Fruit fly (Drosophila melanogaster) whole organism, embryonic: ENCODE results near the gene CG6136.

Source experiments
- Antp ChIP-seq: fragments of 200-800 bp; sonication (Bioruptor generic); optimal IDR thresholded peaks from 3 replicates; lab custom pipeline; 2016; ENCODE audit warnings: missing biosample characterization, missing genetic modification characterization
- CG1024 ChIP-seq: fragments of 200-800 bp; sonication (Bioruptor generic); IDR thresholded peaks from 2 replicates; pipeline ENCODE4 v1.3.6; 2022; ENCODE audit warnings: missing biosample characterization, missing genetic modification characterization
- CG10321 ChIP-seq: fragments of 200-800 bp; sonication (Bioruptor generic); IDR thresholded peaks from 2 replicates; pipeline ENCODE4 v1.3.6; 2022; ENCODE audit warnings: missing biosample characterization, missing genetic modification characterization
- CG15696 ChIP-seq: fragments of 200-800 bp; sonication (Bioruptor generic); optimal IDR thresholded peaks from 2 replicates; lab custom pipeline; 2019; ENCODE audit warnings: missing biosample characterization, mild to moderate bottlenecking, missing genetic modification characterization, moderate library complexity
- CG1603 ChIP-seq: fragments of 200-800 bp; sonication (Bioruptor generic); optimal IDR thresholded peaks from 2 replicates; lab custom pipeline; 2019; ENCODE audit warnings: missing biosample characterization, mild to moderate bottlenecking, missing genetic modification characterization, moderate library complexity
- CG1647 ChIP-seq: fragments of 200-800 bp; sonication (Bioruptor generic); optimal IDR thresholded peaks from 3 replicates; lab custom pipeline; 2016; ENCODE audit warnings: missing biosample characterization, missing genetic modification characterization
- CG17385 ChIP-seq: fragments of 200-800 bp; sonication (Bioruptor generic); optimal IDR thresholded peaks from 3 replicates; lab custom pipeline; 2018; ENCODE audit warnings: missing biosample characterization, mild to moderate bottlenecking, missing genetic modification characterization
- CG32532 ChIP-seq: fragments of 200-800 bp; sonication (Bioruptor generic); IDR thresholded peaks from 2 replicates; pipeline ENCODE4 v1.3.6; 2022; ENCODE audit warnings: missing biosample characterization, missing genetic modification characterization
- CG34376 ChIP-seq: fragments of 200-800 bp; sonication (Bioruptor generic); optimal IDR thresholded peaks from 2 replicates; lab custom pipeline; 2018; ENCODE audit warnings: missing biosample characterization, mild to moderate bottlenecking, missing genetic modification characterization
- CG5953 ChIP-seq: fragments of 200-800 bp; sonication (Bioruptor generic); IDR thresholded peaks from 2 replicates; pipeline ENCODE4 v1.3.6; 2022; ENCODE audit warnings: missing biosample characterization, missing genetic modification characterization
- CG6272 ChIP-seq: fragments of 200-800 bp; sonication (Bioruptor generic); IDR thresholded peaks from 2 replicates; pipeline ENCODE4 v1.3.6; 2022; ENCODE audit warnings: missing biosample characterization, missing genetic modification characterization
- CG7556 ChIP-seq: fragments of 200-800 bp; sonication (Bioruptor generic); optimal IDR thresholded peaks from 2 replicates; lab custom pipeline; 2017; ENCODE audit warnings: missing biosample characterization, mild to moderate bottlenecking, missing genetic modification characterization
- CG8478 ChIP-seq: fragments of >200 bp; optimal IDR thresholded peaks from 2 replicates; lab custom pipeline; 2018
- Drgx ChIP-seq: fragments of 200-800 bp; sonication (Bioruptor generic); IDR thresholded peaks from 2 replicates; pipeline ENCODE4 v1.3.6; 2022; ENCODE audit warnings: missing biosample characterization, missing genetic modification characterization
- Gug ChIP-seq: fragments of 200-800 bp; sonication (Bioruptor generic); IDR thresholded peaks from 4 replicates; pipeline ENCODE4 v1.3.6; 2022; ENCODE audit warnings: missing biosample characterization, missing genetic modification characterization
- HHEX ChIP-seq: fragments of 200-800 bp; sonication (Bioruptor generic); optimal IDR thresholded peaks from 3 replicates; lab custom pipeline; 2017; ENCODE audit warnings: missing biosample characterization, mild to moderate bottlenecking, missing genetic modification characterization, missing genetic modification reagents
- HLH3B ChIP-seq: fragments of 200-800 bp; sonication (Bioruptor generic); IDR thresholded peaks from 2 replicates; pipeline ENCODE4 v1.3.6; 2022; ENCODE audit warnings: missing biosample characterization, missing genetic modification characterization
- Hand ChIP-seq: fragments of 200-800 bp; sonication (Bioruptor generic); optimal IDR thresholded peaks from 2 replicates; lab custom pipeline; 2017; ENCODE audit warnings: mild to moderate bottlenecking, missing biosample characterization, missing genetic modification reagents, missing genetic modification characterization
- Mad ChIP-seq: fragments of 200-800 bp; sonication (Bioruptor generic); optimal IDR thresholded peaks from 2 replicates; lab custom pipeline; 2016; ENCODE audit warnings: missing biosample characterization, missing genetic modification characterization
- Med ChIP-seq: fragments of 200-800 bp; sonication (Bioruptor generic); peaks from one replicate; lab custom pipeline; 2016; ENCODE audit warnings: missing biosample characterization, missing genetic modification characterization, mild to moderate bottlenecking, inconsistent platforms, moderate library complexity
- Pdp1 ChIP-seq, 2 experiments: fragments of 200-800 bp; sonication (Bioruptor generic); optimal IDR thresholded peaks; 3 replicates each; lab custom pipeline; 2016; ENCODE audit warnings: missing biosample characterization in 2 of 2, missing genetic modification characterization in 2 of 2, mild to moderate bottlenecking in 1 of 2, moderate library complexity in 1 of 2
- Sox102F ChIP-seq: fragments of 200-800 bp; sonication (Bioruptor generic); optimal IDR thresholded peaks from 2 replicates; lab custom pipeline; 2018; ENCODE audit warnings: missing biosample characterization, mild to moderate bottlenecking, missing genetic modification characterization, moderate library complexity
- corto ChIP-seq: fragments of 200-800 bp; sonication (Bioruptor generic); optimal IDR thresholded peaks from 2 replicates; lab custom pipeline; 2016; ENCODE audit warnings: missing biosample characterization, mild to moderate bottlenecking, missing genetic modification characterization, moderate library complexity
- dati ChIP-seq: fragments of 200-800 bp; sonication (Bioruptor generic); IDR thresholded peaks from 2 replicates; pipeline ENCODE4 v1.3.6; 2022; ENCODE audit warnings: missing biosample characterization, missing genetic modification characterization
- dpn ChIP-seq, 2 experiments: fragments of 200-800 bp; sonication (Bioruptor generic); optimal IDR thresholded peaks; 3 replicates each; lab custom pipeline; 2016; ENCODE audit warnings: missing biosample characterization in 2 of 2, missing genetic modification characterization in 2 of 2
- dysf ChIP-seq: fragments of 200-800 bp; sonication (Bioruptor generic); IDR thresholded peaks from 3 replicates; pipeline ENCODE4 v1.3.6; 2022; ENCODE audit warnings: missing biosample characterization, missing genetic modification characterization
- fru ChIP-seq: fragments of >200 bp; optimal IDR thresholded peaks from 2 replicates; lab custom pipeline; 2017
- ftz-f1 ChIP-seq: fragments of 200-800 bp; sonication (Bioruptor generic); optimal IDR thresholded peaks from 2 replicates; lab custom pipeline; 2016; ENCODE audit warnings: missing biosample characterization, missing genetic modification characterization
- grau ChIP-seq: fragments of 200-800 bp; optimal IDR thresholded peaks from 3 replicates; lab custom pipeline; 2019; ENCODE audit warnings: missing biosample characterization, mild to moderate bottlenecking, missing genetic modification characterization, moderate library complexity
- her ChIP-seq: fragments of 200-800 bp; sonication (Bioruptor generic); optimal IDR thresholded peaks from 2 replicates; lab custom pipeline; 2016; ENCODE audit warnings: missing biosample characterization, missing genetic modification characterization
- hth ChIP-seq: fragments of >200 bp; optimal IDR thresholded peaks from 2 replicates; lab custom pipeline; 2017; ENCODE audit warnings: inconsistent platforms
- kah ChIP-seq: fragments of 200-800 bp; sonication (Bioruptor generic); optimal IDR thresholded peaks from 2 replicates; lab custom pipeline; 2018; ENCODE audit warnings: missing biosample characterization, mild to moderate bottlenecking, missing genetic modification characterization
- ken ChIP-seq: fragments of 200-800 bp; sonication (Bioruptor generic); IDR thresholded peaks from 3 replicates; pipeline ENCODE4 v1.3.6; 2022; ENCODE audit warnings: missing biosample characterization, missing genetic modification characterization
- nom ChIP-seq: fragments of 200-800 bp; sonication (Bioruptor generic); optimal IDR thresholded peaks from 2 replicates; lab custom pipeline; 2017; ENCODE audit warnings: missing biosample characterization, missing genetic modification characterization, mild to moderate bottlenecking, moderate library complexity, missing genetic modification reagents
- phol ChIP-seq: fragments of 200-800 bp; sonication (Bioruptor generic); optimal IDR thresholded peaks from 3 replicates; lab custom pipeline; 2018; ENCODE audit warnings: missing biosample characterization, mild to moderate bottlenecking, missing genetic modification characterization, moderate library complexity
- prd ChIP-seq, 3 experiments: fragments of >200 bp in 2 of 3; fragments of 200-800 bp in 1 of 3; sonication (Bioruptor generic) in 1 of 3; optimal IDR thresholded peaks in 2 of 3; IDR thresholded peaks in 1 of 3; 2 replicates in 2 of 3; 3 replicates in 1 of 3; pipeline versions ENCODE4 v1.3.6 to Lab custom; 2017 to 2022; ENCODE audit warnings: missing biosample characterization in 1 of 3, missing genetic modification characterization in 1 of 3
- psq ChIP-seq: fragments of 200-800 bp; sonication (Bioruptor generic); optimal IDR thresholded peaks from 2 replicates; lab custom pipeline; 2017; ENCODE audit warnings: missing biosample characterization, missing genetic modification characterization
- sug ChIP-seq: fragments of 200-800 bp; optimal IDR thresholded peaks from 2 replicates; lab custom pipeline; 2019; ENCODE audit warnings: missing biosample characterization, mild to moderate bottlenecking, missing genetic modification characterization, moderate library complexity
- trem ChIP-seq: fragments of 200-800 bp; optimal IDR thresholded peaks from 3 replicates; lab custom pipeline; 2019; ENCODE audit warnings: missing biosample characterization, mild to moderate bottlenecking, missing genetic modification characterization, moderate library complexity
- ttk ChIP-seq: fragments of 200-800 bp; sonication (Bioruptor generic); IDR thresholded peaks from 2 replicates; pipeline ENCODE4 v2.1.2; 2022; ENCODE audit warnings: missing biosample characterization, missing genetic modification characterization

Gene CG6136

dm6 chr3R:15409110-15409771 lies 37.2 kb upstream of the CG6136 start (continued):
- TF ChIP-seq CG8478 (no peak), CG6272 (0 out of 2 replicates have a peak, but pooled peaks have one; percentile 8), dpn (GFP tag; optimal IDR thresholded peaks at IDR 0.05; lab: Kevin White, UChicago) (peak in 1 of 2 experiments; percentile 18), kah (GFP tag; lab: Kevin White, UChicago) (no peak), ttk (peak; percentile 32; the same call in 1 of the 2 replicates), Pdp1 (GFP tag; optimal IDR thresholded peaks at IDR 0.05; lab: Kevin White, UChicago) (peak in 1 of 2 experiments; percentile 93), hth (lab: Kevin White, UChicago) (no peak), Sox102F (GFP tag; lab: Kevin White, UChicago) (peak; percentile 3), corto (GFP tag; lab: Kevin White, UChicago) (peak; percentile 10), nom (GFP tag; lab: Kevin White, UChicago) (peak; percentile 17), sug (tag; lab: Kevin White, UChicago) (no peak), dati (GFP tag; lab: Robert Waterston, UW) (0 out of 2 replicates have a peak, but pooled peaks have one; percentile 16), CG10321 (no peak), ken (GFP tag; lab: Robert Waterston, UW) (0 out of 3 replicates have a peak, but pooled peaks have one; percentile 19), psq (GFP tag; lab: Kevin White, UChicago) (no peak), CG1647 (GFP tag; lab: Kevin White, UChicago) (no peak), CG15696 (tag; lab: Kevin White, UChicago) (no peak), Hand (GFP tag; lab: Kevin White, UChicago) (no peak), CG17385 (peak; percentile 37), phol (tag; lab: Kevin White, UChicago) (no peak), Mad (GFP tag; lab: Kevin White, UChicago) (no peak), CG34376 (GFP tag; lab: Kevin White, UChicago) (no peak), CG1024 (GFP tag; lab: Robert Waterston, UW) (peak; percentile 17; the same call in 1 of the 2 replicates), CG7556 (no peak), CG32532 (0 out of 2 replicates have a peak, but pooled peaks have one; percentile 17), HHEX (GFP tag; lab: Kevin White, UChicago) (no peak), CG1603 (tag; lab: Kevin White, UChicago) (peak; percentile 9), Med (GFP tag; lab: Kevin White, UChicago) (peak; percentile 59), Drgx (peak; percentile 61; the same call in 1 of the 2 replicates), ftz-f1 (GFP tag; lab: Kevin White, UChicago) (no peak), her (no peak), Gug (no peak), grau (tag; lab: Kevin White, UChicago) (no peak), dysf (GFP tag; lab: Robert Waterston, UW) (0 out of 3 replicates have a peak, but pooled peaks have one; percentile 24), Antp (GFP tag; lab: Kevin White, UChicago) (peak; percentile 12), fru (lab: Kevin White, UChicago) (no peak), trem (tag; lab: Kevin White, UChicago) (no peak), prd (optimal IDR thresholded peaks at IDR 0.05; lab: Kevin White, UChicago) (no peak), prd (GFP tag; IDR thresholded peaks at IDR 0.05; lab: Robert Waterston, UW) (peak; percentile 23; the same call in 1 of the 3 replicates), HLH3B (peak; percentile 35; the same call in 1 of the 2 replicates), CG5953 (GFP tag; lab: Robert Waterston, UW) (0 out of 2 replicates have a peak, but pooled peaks have one; percentile 8)
